Fruit fly (Drosophila melanogaster): Measurements from ENCODE around the gene Spt6.

DNA sequence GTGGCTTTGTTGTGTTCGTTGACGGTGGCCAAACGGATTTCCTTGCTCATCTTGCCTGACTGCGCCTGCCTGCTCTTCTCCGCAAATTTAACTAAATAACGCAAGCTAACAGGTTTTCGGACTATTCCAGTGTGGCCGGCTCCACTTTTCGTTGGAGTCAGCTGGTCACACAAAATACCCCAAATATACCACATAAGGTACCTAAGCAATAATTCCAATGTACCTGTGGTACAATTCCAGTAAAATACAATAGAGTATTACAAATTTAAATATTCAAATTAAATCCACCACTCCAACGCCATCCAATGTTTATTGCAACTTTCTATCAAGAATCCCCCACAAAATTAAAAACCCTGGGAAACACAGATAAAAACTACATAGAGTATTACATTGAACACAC is 9.0 kb downstream of the Spt6 start, which contains the start of gene CG3566:
- no peak for TF ChIP-seq CG11617 (GFP tag; optimal IDR thresholded peaks at IDR 0.05)
- no peak for TF ChIP-seq toe (GFP tag; optimal IDR thresholded peaks at IDR 0.05)
- TF ChIP-seq CG5204 (GFP tag; optimal IDR thresholded peaks at IDR 0.05): no peak
- no peak for TF ChIP-seq cic (GFP tag; optimal IDR thresholded peaks at IDR 0.05)
- TF ChIP-seq Hr96 (GFP tag; optimal IDR thresholded peaks at IDR 0.05): no peak
- TF ChIP-seq bab1 (GFP tag; optimal IDR thresholded peaks at IDR 0.05): peak; percentile 47
- TF ChIP-seq pad (GFP tag; optimal IDR thresholded peaks at IDR 0.05): no peak
- TF ChIP-seq ovo (GFP tag; optimal IDR thresholded peaks at IDR 0.05): peak; percentile 11
- TF ChIP-seq kay (GFP tag; ENCODE audit: borderline replicate concordance): peak; percentile 55
- TF ChIP-seq CG14711 (tag; optimal IDR thresholded peaks at IDR 0.05): peak; percentile 3
- TF ChIP-seq CG7045 (GFP tag; optimal IDR thresholded peaks at IDR 0.05): no peak
- TF ChIP-seq CG1620 (GFP tag; optimal IDR thresholded peaks at IDR 0.05): no peak
